Fruit fly (Drosophila melanogaster) whole organism, prepupa: Measurements from ENCODE around the gene MKP-4.

Experiments used
- Blimp-1 ChIP-seq: fragments of 200-800 bp; sonication (Bioruptor generic); optimal IDR thresholded peaks from 3 replicates; lab custom pipeline; 2017; ENCODE audit warnings: missing biosample characterization, missing genetic modification characterization, mild to moderate bottlenecking, moderate library complexity, missing genetic modification reagents
- CG10631 ChIP-seq: fragments of 200-800 bp; sonication (Bioruptor generic); optimal IDR thresholded peaks from 2 replicates; lab custom pipeline; 2016; ENCODE audit warnings: missing biosample characterization, missing genetic modification characterization
- CG11294 ChIP-seq: fragments of 200-800 bp; sonication (Bioruptor generic); IDR thresholded peaks from 2 replicates; pipeline ENCODE4 v1.3.6; 2022; ENCODE audit warnings: missing biosample characterization, missing genetic modification characterization
- CG15336 ChIP-seq: fragments of 200-800 bp; sonication (Bioruptor generic); IDR thresholded peaks from 2 replicates; pipeline ENCODE4 v1.3.6; 2022; ENCODE audit warnings: missing biosample characterization, missing genetic modification characterization
- CG3032 ChIP-seq: fragments of 200-800 bp; optimal IDR thresholded peaks from 2 replicates; lab custom pipeline; 2019; ENCODE audit warnings: missing biosample characterization, mild to moderate bottlenecking, missing genetic modification characterization, moderate library complexity
- CG31627 ChIP-seq: fragments of 200-800 bp; sonication (Bioruptor generic); optimal IDR thresholded peaks from 3 replicates; lab custom pipeline; 2016; ENCODE audit warnings: missing biosample characterization, missing genetic modification characterization
- CG34406 ChIP-seq: fragments of 200-800 bp; sonication (Bioruptor generic); optimal IDR thresholded peaks from 3 replicates; lab custom pipeline; 2016; ENCODE audit warnings: missing biosample characterization, missing genetic modification characterization
- CG3919 ChIP-seq: fragments of 200-800 bp; sonication (Bioruptor generic); optimal IDR thresholded peaks from 3 replicates; lab custom pipeline; 2016; ENCODE audit warnings: missing biosample characterization, missing genetic modification characterization
- CG6163 ChIP-seq: fragments of 200-800 bp; sonication (Bioruptor generic); IDR thresholded peaks from 3 replicates; pipeline ENCODE4 v1.3.6; 2022; ENCODE audit warnings: missing biosample characterization, missing genetic modification characterization
- CG6276 ChIP-seq: fragments of 200-800 bp; sonication (Bioruptor generic); optimal IDR thresholded peaks from 2 replicates; lab custom pipeline; 2017; ENCODE audit warnings: missing biosample characterization, mild to moderate bottlenecking, missing genetic modification characterization
- CG6808 ChIP-seq: fragments of 200-800 bp; sonication (Bioruptor generic); optimal IDR thresholded peaks from 3 replicates; lab custom pipeline; 2017; ENCODE audit warnings: missing biosample characterization, missing genetic modification characterization, mild to moderate bottlenecking, moderate library complexity, missing genetic modification reagents
- CG8119 ChIP-seq: fragments of 200-800 bp; sonication (Bioruptor generic); IDR thresholded peaks from 3 replicates; pipeline ENCODE4 v1.3.6; 2022; ENCODE audit warnings: missing biosample characterization, missing genetic modification characterization
- CG8319 ChIP-seq: fragments of 200-800 bp; sonication (Bioruptor generic); optimal IDR thresholded peaks from 3 replicates; lab custom pipeline; 2016; ENCODE audit warnings: missing biosample characterization, missing genetic modification characterization
- CG8632 ChIP-seq: fragments of 200-800 bp; sonication (Bioruptor generic); optimal IDR thresholded peaks from 3 replicates; lab custom pipeline; 2016; ENCODE audit warnings: missing biosample characterization, missing genetic modification characterization
- CG9139 ChIP-seq: fragments of 200-800 bp; sonication (Bioruptor generic); optimal IDR thresholded peaks from 3 replicates; lab custom pipeline; 2017; ENCODE audit warnings: missing biosample characterization, mild to moderate bottlenecking, missing genetic modification characterization
- Eip75B ChIP-seq: fragments of 200-800 bp; sonication (Bioruptor generic); optimal IDR thresholded peaks from 3 replicates; lab custom pipeline; 2016; ENCODE audit warnings: missing biosample characterization, missing genetic modification characterization
- Eip78C ChIP-seq: fragments of 200-800 bp; sonication (Bioruptor generic); peaks from one replicate; lab custom pipeline; 2016; ENCODE audit warnings: missing biosample characterization, missing genetic modification characterization
- Eip93F ChIP-seq: fragments of 200-800 bp; sonication (Bioruptor generic); optimal IDR thresholded peaks from 2 replicates; lab custom pipeline; 2016; ENCODE audit warnings: missing biosample characterization, mild to moderate bottlenecking, missing genetic modification characterization
- Ets96B ChIP-seq: fragments of 200-800 bp; optimal IDR thresholded peaks from 2 replicates; lab custom pipeline; 2019; ENCODE audit warnings: missing biosample characterization, mild to moderate bottlenecking, missing genetic modification characterization, moderate library complexity
- Gug ChIP-seq: fragments of 200-800 bp; sonication (Bioruptor generic); IDR thresholded peaks from 2 replicates; pipeline ENCODE4 v1.3.6; 2022; ENCODE audit warnings: missing biosample characterization, missing genetic modification characterization
- Hr38 ChIP-seq: sonication (Bioruptor generic); optimal IDR thresholded peaks from 2 replicates; lab custom pipeline; 2016; ENCODE audit warnings: missing biosample characterization, missing genetic modification characterization
- Hr39 ChIP-seq: fragments of 200-800 bp; sonication (Bioruptor generic); optimal IDR thresholded peaks from 2 replicates; lab custom pipeline; 2016; ENCODE audit warnings: missing biosample characterization, missing genetic modification characterization
- Lpt ChIP-seq: fragments of 200-800 bp; sonication (Bioruptor generic); optimal IDR thresholded peaks from 3 replicates; lab custom pipeline; 2016; ENCODE audit warnings: missing biosample characterization, missing genetic modification characterization
- Met ChIP-seq: fragments of 200-800 bp; sonication (Bioruptor generic); optimal IDR thresholded peaks from 3 replicates; lab custom pipeline; 2016; ENCODE audit warnings: missing biosample characterization, missing genetic modification characterization
- OdsH ChIP-seq: fragments of 200-800 bp; sonication (Bioruptor generic); optimal IDR thresholded peaks from 3 replicates; lab custom pipeline; 2016; ENCODE audit warnings: missing biosample characterization, missing genetic modification characterization
- Smox ChIP-seq: fragments of 200-800 bp; sonication (Bioruptor generic); optimal IDR thresholded peaks from 3 replicates; lab custom pipeline; 2016; ENCODE audit warnings: missing biosample characterization, missing genetic modification characterization
- Sox102F ChIP-seq: fragments of 200-800 bp; sonication (Bioruptor generic); optimal IDR thresholded peaks from 2 replicates; lab custom pipeline; 2016; ENCODE audit warnings: missing biosample characterization, mild to moderate bottlenecking, missing genetic modification characterization
- Sox15 ChIP-seq: fragments of 200-800 bp; sonication (Bioruptor generic); optimal IDR thresholded peaks from 3 replicates; lab custom pipeline; 2016; ENCODE audit warnings: missing biosample characterization, missing genetic modification characterization
- acj6 ChIP-seq: fragments of 200-800 bp; sonication (Bioruptor generic); optimal IDR thresholded peaks from 3 replicates; lab custom pipeline; 2016; ENCODE audit warnings: missing biosample characterization, missing genetic modification characterization
- cyc ChIP-seq: fragments of 200-800 bp; sonication (Bioruptor generic); optimal IDR thresholded peaks from 3 replicates; lab custom pipeline; 2016; ENCODE audit warnings: missing biosample characterization, missing genetic modification characterization
- dac ChIP-seq: fragments of 200-800 bp; sonication (Bioruptor generic); optimal IDR thresholded peaks from 2 replicates; lab custom pipeline; 2017; ENCODE audit warnings: missing biosample characterization, mild to moderate bottlenecking, missing genetic modification characterization
- esn ChIP-seq: fragments of 200-800 bp; sonication (Bioruptor generic); optimal IDR thresholded peaks from 2 replicates; lab custom pipeline; 2016; ENCODE audit warnings: missing biosample characterization, mild to moderate bottlenecking, missing genetic modification characterization, moderate library complexity
- net ChIP-seq: fragments of 200-800 bp; sonication (Bioruptor generic); optimal IDR thresholded peaks from 3 replicates; lab custom pipeline; 2016; ENCODE audit warnings: missing biosample characterization, missing genetic modification characterization
- pdm3 ChIP-seq: fragments of 200-800 bp; sonication (Bioruptor generic); optimal IDR thresholded peaks from 3 replicates; lab custom pipeline; 2016; ENCODE audit warnings: missing biosample characterization, missing genetic modification characterization
- salr ChIP-seq, 2 experiments: fragments of 200-800 bp; sonication (Bioruptor generic); optimal IDR thresholded peaks; 3 replicates each; lab custom pipeline; 2016 to 2018; ENCODE audit warnings: missing biosample characterization in 2 of 2, missing genetic modification characterization in 2 of 2, mild to moderate bottlenecking in 1 of 2
- svp ChIP-seq: fragments of 200-800 bp; sonication (Bioruptor generic); peaks from one replicate; lab custom pipeline; 2016; ENCODE audit warnings: missing biosample characterization, missing genetic modification characterization
- topi ChIP-seq: fragments of 200-800 bp; sonication (Bioruptor generic); optimal IDR thresholded peaks from 3 replicates; lab custom pipeline; 2016; ENCODE audit warnings: missing biosample characterization, missing genetic modification characterization
- vri ChIP-seq: fragments of 200-800 bp; sonication (Bioruptor generic); optimal IDR thresholded peaks from 3 replicates; lab custom pipeline; 2016; ENCODE audit warnings: missing biosample characterization, mild to moderate bottlenecking, missing genetic modification characterization

MKP-4 gene

DNA sequence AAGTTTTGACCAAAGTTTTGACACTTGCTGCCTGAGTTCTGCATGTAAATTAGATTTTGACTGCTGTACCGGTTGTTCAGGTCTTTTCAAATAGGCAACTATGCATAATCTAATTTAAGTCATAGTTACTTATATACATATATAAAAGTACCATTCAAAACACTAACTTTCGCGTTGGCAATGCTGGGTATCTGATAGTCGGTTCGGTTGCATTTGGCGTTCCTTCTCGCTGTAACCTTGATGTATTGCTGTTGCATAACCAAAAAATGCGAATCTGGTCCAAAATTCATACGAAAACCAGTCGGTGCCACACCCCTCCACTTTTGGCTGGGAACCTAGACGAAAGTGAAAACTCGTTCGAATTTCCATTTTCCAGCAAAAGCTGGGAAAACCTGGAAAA, 40.2 kb upstream of the MKP-4 start:
- no peak for TF ChIP-seq CG6276 (GFP tag; lab: Kevin White, UChicago)
- no peak for TF ChIP-seq Hr39
- no peak for TF ChIP-seq salr (GFP tag; optimal IDR thresholded peaks at IDR 0.05; lab: Kevin White, UChicago)
- no peak for TF ChIP-seq net (GFP tag; lab: Kevin White, UChicago)
- TF ChIP-seq CG8632 (GFP tag; lab: Kevin White, UChicago), result no peak
- TF ChIP-seq CG6808 (GFP tag; lab: Kevin White, UChicago), result no peak
- TF ChIP-seq CG11294 (GFP tag; lab: Robert Waterston, UW), result no peak
- no peak for TF ChIP-seq CG34406 (GFP tag; lab: Kevin White, UChicago)
- TF ChIP-seq CG3919 (GFP tag; lab: Kevin White, UChicago), result no peak
- TF ChIP-seq Hr38, result no peak
- TF ChIP-seq dac (GFP tag; lab: Kevin White, UChicago), result no peak
- TF ChIP-seq CG15336 (GFP tag; lab: Robert Waterston, UW), result no peak
- TF ChIP-seq Met, result no peak
- TF ChIP-seq CG31627 (GFP tag; lab: Kevin White, UChicago), result no peak
- no peak for TF ChIP-seq esn
- TF ChIP-seq CG10631 (GFP tag; lab: Kevin White, UChicago), result no peak
- TF ChIP-seq cyc (GFP tag; lab: Kevin White, UChicago), result no peak
- TF ChIP-seq pdm3 (GFP tag; lab: Kevin White, UChicago), result no peak

DNA sequence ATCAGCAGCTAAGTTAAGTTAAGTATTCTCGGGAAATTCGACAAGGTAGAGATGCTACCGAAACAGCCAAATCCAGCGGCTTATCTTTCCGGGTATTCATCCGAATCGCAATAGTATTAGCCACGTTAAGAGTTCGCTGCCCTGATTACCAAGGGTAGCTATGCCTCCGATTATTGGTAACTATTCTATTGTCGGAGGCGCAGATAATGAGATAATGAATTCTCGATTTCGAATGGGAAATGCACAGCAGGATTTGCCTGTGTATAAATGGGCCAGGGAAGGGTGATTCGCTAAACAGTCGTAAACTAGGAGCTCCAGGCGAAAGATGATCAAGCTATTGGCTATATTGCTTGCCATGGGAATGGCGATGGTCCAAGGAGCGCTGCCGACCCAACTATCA, 39.6 kb upstream of the MKP-4 start, which contains the start of gene CG14204:
TSS of gene CG14204 (plus strand) at position 301 of the 400 bp plus-strand sequence.
- TF ChIP-seq Sox15 (GFP tag; lab: Kevin White, UChicago) (no peak), Sox102F (no peak), CG8119 (GFP tag; lab: Robert Waterston, UW) (no peak), Smox (GFP tag; lab: Kevin White, UChicago) (no peak), pdm3 (GFP tag; lab: Kevin White, UChicago) (no peak), svp (no peak), esn (no peak)

DNA sequence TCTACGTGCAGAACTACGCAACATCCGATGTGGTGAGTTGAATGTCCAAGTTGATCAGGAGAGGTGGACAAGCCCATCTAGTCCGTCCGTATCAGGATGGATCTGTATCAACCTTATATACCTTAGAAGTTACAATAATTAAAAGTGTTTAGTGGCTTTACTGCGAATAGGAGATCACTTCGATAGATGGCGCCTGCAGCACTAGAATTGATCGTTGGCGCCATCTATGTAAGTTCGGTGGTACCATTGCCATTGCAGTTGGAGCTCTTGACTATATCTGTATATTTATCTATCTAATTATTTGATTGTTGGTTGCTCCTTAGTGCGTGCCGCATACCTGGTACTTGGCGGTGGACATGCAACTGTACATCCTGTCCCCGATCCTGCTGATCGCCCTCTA, 37.8 kb upstream of the MKP-4 start:
- no peak for TF ChIP-seq CG8319
- no peak for TF ChIP-seq CG8632 (GFP tag; lab: Kevin White, UChicago)
- no peak for TF ChIP-seq Blimp-1 (GFP tag; lab: Kevin White, UChicago)
- TF ChIP-seq OdsH (GFP tag; lab: Kevin White, UChicago), result no peak
- TF ChIP-seq Gug, result no peak
- no peak for TF ChIP-seq CG9139 (GFP tag; lab: Kevin White, UChicago)

DNA sequence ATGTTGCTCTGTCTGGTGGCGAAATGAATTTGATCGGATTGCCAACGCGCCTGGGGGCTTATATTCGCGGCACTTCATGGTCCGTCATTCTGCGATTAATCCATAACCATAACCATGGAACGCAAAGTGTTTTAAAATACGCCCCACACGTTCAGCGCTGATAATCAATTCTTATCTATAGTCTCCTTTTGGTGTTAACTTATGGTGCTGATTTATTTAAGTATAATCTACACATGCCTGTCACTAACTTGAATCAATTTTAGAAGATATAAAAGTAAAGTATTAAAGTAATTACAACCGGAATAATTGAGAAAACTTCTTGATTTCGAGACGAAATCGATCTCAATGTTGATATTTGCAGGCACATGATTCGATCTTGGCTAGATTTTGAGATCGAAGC, 32.8 kb upstream of the MKP-4 start, which contains the start of gene CG14219:
TSS of gene CG14219 (minus strand) at position 101 of the 400 bp plus-strand sequence.
- no peak for TF ChIP-seq Ets96B (tag; lab: Kevin White, UChicago)
- no peak for TF ChIP-seq CG8319
- no peak for TF ChIP-seq Blimp-1 (GFP tag; lab: Kevin White, UChicago)

DNA sequence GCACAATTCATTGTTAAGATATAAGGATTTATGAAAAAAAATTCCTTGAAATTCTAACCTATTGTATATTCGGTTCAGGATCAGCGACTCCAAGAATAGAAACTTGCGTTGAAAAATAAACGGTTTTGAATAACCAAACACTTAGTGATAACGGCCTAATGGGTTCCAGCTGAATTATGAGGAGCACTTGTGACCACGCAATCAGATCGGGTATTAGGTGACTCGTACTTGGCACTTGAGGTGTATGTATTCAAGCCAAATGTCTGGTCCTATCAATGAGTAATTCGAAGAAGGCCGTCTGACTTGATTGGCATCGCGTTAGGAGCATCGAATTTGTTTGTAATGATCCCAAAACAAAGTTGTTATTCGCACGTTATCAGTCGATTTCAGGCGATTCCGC, 32.3 kb upstream of the MKP-4 start:
- no peak for TF ChIP-seq Hr39
- no peak for TF ChIP-seq CG9139 (GFP tag; lab: Kevin White, UChicago)
- TF ChIP-seq Eip75B (GFP tag; lab: Kevin White, UChicago), result no peak
- no peak for TF ChIP-seq Eip78C (GFP tag; lab: Kevin White, UChicago)
- TF ChIP-seq OdsH (GFP tag; lab: Kevin White, UChicago), result no peak
- TF ChIP-seq CG6163 (GFP tag; lab: Robert Waterston, UW), result no peak
- no peak for TF ChIP-seq CG3032 (tag; lab: Kevin White, UChicago)
- no peak for TF ChIP-seq svp
- TF ChIP-seq vri (GFP tag; lab: Kevin White, UChicago), result no peak
- TF ChIP-seq Lpt (GFP tag; lab: Kevin White, UChicago), result no peak
- TF ChIP-seq acj6 (GFP tag; lab: Kevin White, UChicago), result no peak
- no peak for TF ChIP-seq topi (GFP tag; lab: Kevin White, UChicago)
- no peak for TF ChIP-seq esn
- no peak for TF ChIP-seq Eip93F (GFP tag; lab: Kevin White, UChicago)
- TF ChIP-seq CG6808 (GFP tag; lab: Kevin White, UChicago), result no peak
- no peak for TF ChIP-seq cyc (GFP tag; lab: Kevin White, UChicago)
